Fruit fly (Drosophila melanogaster) whole organism, pupa: ENCODE results near the gene CG13075.

ENCODE experiments used
- CG10348 ChIP-seq: fragments of 200-800 bp; sonication (Bioruptor generic); IDR thresholded peaks from 2 replicates; pipeline ENCODE4 v1.3.6; 2022; ENCODE audit warnings: missing biosample characterization, missing genetic modification characterization
- CG12605 ChIP-seq: fragments of 200-800 bp; sonication (Bioruptor generic); IDR thresholded peaks from 2 replicates; pipeline ENCODE4 v1.3.6; 2022; ENCODE audit warnings: missing biosample characterization, missing genetic modification characterization
- CG13204 ChIP-seq: fragments of 200-800 bp; sonication (Bioruptor generic); optimal IDR thresholded peaks from 2 replicates; lab custom pipeline; 2018; ENCODE audit warnings: missing biosample characterization, mild to moderate bottlenecking, missing genetic modification characterization, moderate library complexity
- CG14655 ChIP-seq: fragments of 200-800 bp; sonication (Bioruptor generic); optimal IDR thresholded peaks from 3 replicates; lab custom pipeline; 2017; ENCODE audit warnings: mild to moderate bottlenecking, missing biosample characterization, missing genetic modification reagents, missing genetic modification characterization
- CG15710 ChIP-seq: fragments of 200-800 bp; sonication (Bioruptor generic); optimal IDR thresholded peaks from 2 replicates; lab custom pipeline; 2018; ENCODE audit warnings: missing biosample characterization, mild to moderate bottlenecking, missing genetic modification characterization, moderate library complexity
- CG17806 ChIP-seq: fragments of 200-800 bp; sonication (Bioruptor generic); optimal IDR thresholded peaks from 2 replicates; lab custom pipeline; 2018; ENCODE audit warnings: missing biosample characterization, mild to moderate bottlenecking, missing genetic modification characterization, moderate library complexity
- CG32121 ChIP-seq: fragments of 200-800 bp; sonication (Bioruptor generic); IDR thresholded peaks from 2 replicates; pipeline ENCODE4 v1.3.6; 2022; ENCODE audit warnings: missing biosample characterization, missing genetic modification characterization
- CG34367 ChIP-seq: fragments of 200-800 bp; sonication (Bioruptor generic); optimal IDR thresholded peaks from 2 replicates; lab custom pipeline; 2018; ENCODE audit warnings: missing biosample characterization, mild to moderate bottlenecking, missing genetic modification characterization
- CG4496 ChIP-seq: fragments of 200-800 bp; sonication (Bioruptor generic); IDR thresholded peaks from 3 replicates; pipeline ENCODE4 v1.3.6; 2022; ENCODE audit warnings: missing biosample characterization, missing genetic modification characterization
- CG8159 ChIP-seq: fragments of 200-800 bp; sonication (Bioruptor generic); optimal IDR thresholded peaks from 3 replicates; lab custom pipeline; 2018; ENCODE audit warnings: missing biosample characterization, mild to moderate bottlenecking, missing genetic modification characterization, moderate library complexity
- CG8301 ChIP-seq: fragments of 200-800 bp; sonication (Bioruptor generic); optimal IDR thresholded peaks from 2 replicates; lab custom pipeline; 2018; ENCODE audit warnings: missing biosample characterization, mild to moderate bottlenecking, missing genetic modification characterization
- CG9948 ChIP-seq: fragments of 200-800 bp; sonication (Bioruptor generic); optimal IDR thresholded peaks from 2 replicates; lab custom pipeline; 2018; ENCODE audit warnings: missing biosample characterization, mild to moderate bottlenecking, missing genetic modification characterization, moderate library complexity
- D1 ChIP-seq: fragments of 200-800 bp; sonication (Bioruptor generic); optimal IDR thresholded peaks from 2 replicates; lab custom pipeline; 2018; ENCODE audit warnings: missing biosample characterization, mild to moderate bottlenecking, missing genetic modification characterization, moderate library complexity
- EcR ChIP-seq: fragments of 200-800 bp; sonication (Bioruptor generic); optimal IDR thresholded peaks from 3 replicates; lab custom pipeline; 2019; ENCODE audit warnings: missing biosample characterization, missing genetic modification characterization, mild to moderate bottlenecking, moderate library complexity, missing genetic modification reagents
- Ets98B ChIP-seq: fragments of 200-800 bp; sonication (Bioruptor generic); IDR thresholded peaks from 2 replicates; pipeline ENCODE4 v1.3.6; 2022; ENCODE audit warnings: missing biosample characterization, missing genetic modification characterization
- Pif1A ChIP-seq: fragments of 200-800 bp; sonication (Bioruptor generic); optimal IDR thresholded peaks from 3 replicates; lab custom pipeline; 2016; ENCODE audit warnings: missing biosample characterization, missing genetic modification characterization
- Pif1B ChIP-seq: fragments of 200-800 bp; sonication (Bioruptor generic); optimal IDR thresholded peaks from 3 replicates; lab custom pipeline; 2016; ENCODE audit warnings: missing biosample characterization, missing genetic modification characterization
- Snoo ChIP-seq: fragments of 200-800 bp; sonication (Bioruptor generic); optimal IDR thresholded peaks from 3 replicates; lab custom pipeline; 2017; ENCODE audit warnings: missing biosample characterization, mild to moderate bottlenecking, missing genetic modification characterization, inconsistent platforms
- fd96Ca ChIP-seq: fragments of 200-800 bp; sonication (Bioruptor generic); IDR thresholded peaks from 3 replicates; pipeline ENCODE4 v1.3.6; 2022; ENCODE audit warnings: missing biosample characterization, missing genetic modification characterization
- gl ChIP-seq: fragments of 200-800 bp; sonication (Bioruptor generic); optimal IDR thresholded peaks from 2 replicates; lab custom pipeline; 2018; ENCODE audit warnings: missing biosample characterization, mild to moderate bottlenecking, missing genetic modification characterization
- rn ChIP-seq: fragments of 200-800 bp; sonication (Bioruptor generic); IDR thresholded peaks from 2 replicates; pipeline ENCODE4 v1.3.6; 2022; ENCODE audit warnings: missing biosample characterization, missing genetic modification characterization

Gene CG13075

DNA sequence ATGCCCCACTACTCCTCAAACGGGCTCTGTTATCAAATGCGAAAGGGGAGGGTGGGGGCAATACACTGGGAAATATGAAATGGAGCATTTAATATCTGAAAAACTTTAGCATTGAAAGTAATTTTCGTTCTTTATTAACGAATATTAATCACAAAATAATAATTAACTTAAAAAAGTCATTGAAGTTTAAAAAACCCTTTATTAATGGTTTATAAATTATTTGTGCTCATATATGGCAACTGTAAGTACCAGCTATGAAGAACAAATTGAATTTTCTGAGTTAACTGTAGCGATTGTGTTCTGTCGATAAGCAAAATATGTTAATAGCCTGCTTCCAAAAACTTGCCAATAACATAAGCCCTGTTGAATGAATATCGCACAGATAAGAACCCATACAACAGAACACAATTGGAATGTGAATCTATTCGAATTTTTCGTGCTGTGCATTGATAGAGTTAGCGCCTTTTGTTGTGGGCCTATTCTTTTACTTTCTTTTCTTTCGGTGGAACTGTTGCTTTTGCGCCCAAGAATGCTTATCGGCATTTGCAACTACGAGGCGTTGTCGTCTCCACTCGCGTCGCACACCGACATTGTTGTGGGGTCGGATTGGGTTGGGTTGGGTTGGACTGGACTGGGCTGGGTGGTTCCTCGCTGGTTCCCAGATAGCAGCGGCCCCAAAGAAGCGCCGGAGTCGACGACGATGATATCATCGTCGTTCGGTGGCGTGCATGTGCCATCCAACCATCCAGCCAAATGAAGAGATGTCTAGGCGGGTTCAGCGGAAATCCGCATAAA is 22.8 kb upstream of the CG13075 start:
- TF ChIP-seq Ets98B (GFP tag; lab: Robert Waterston, UW), result no peak; the same call in 1 of the 2 replicates
- peak; percentile 80 for TF ChIP-seq CG14655 (GFP tag; lab: Kevin White, UChicago)
- TF ChIP-seq CG17806 (tag; lab: Kevin White, UChicago), result no peak
- no peak for TF ChIP-seq CG12605
- peak; percentile 31; the same call in 1 of the 2 replicates for TF ChIP-seq CG32121
- TF ChIP-seq gl (tag; lab: Kevin White, UChicago), result no peak
- TF ChIP-seq EcR, result peak; percentile 36
- TF ChIP-seq CG10348 (GFP tag; lab: Robert Waterston, UW), result no peak
- no peak for TF ChIP-seq fd96Ca (GFP tag; lab: Robert Waterston, UW)
- no peak for TF ChIP-seq CG15710 (tag; lab: Kevin White, UChicago)
- TF ChIP-seq CG9948, result no peak
- no peak for TF ChIP-seq Snoo (tag; lab: Kevin White, UChicago)
- no peak; the same call in 2 of the 3 replicates for TF ChIP-seq CG4496 (GFP tag; lab: Robert Waterston, UW)
- no peak for TF ChIP-seq Pif1A
- TF ChIP-seq CG34367 (tag; lab: Kevin White, UChicago), result no peak
- peak; percentile 61 for TF ChIP-seq CG8301 (tag; lab: Kevin White, UChicago)
- TF ChIP-seq CG13204 (GFP tag; lab: Kevin White, UChicago), result no peak
- no peak for TF ChIP-seq D1 (tag; lab: Kevin White, UChicago)
- TF ChIP-seq CG8159 (tag; lab: Kevin White, UChicago), result no peak
- TF ChIP-seq Pif1B, result no peak
- TF ChIP-seq rn, result no peak

DNA sequence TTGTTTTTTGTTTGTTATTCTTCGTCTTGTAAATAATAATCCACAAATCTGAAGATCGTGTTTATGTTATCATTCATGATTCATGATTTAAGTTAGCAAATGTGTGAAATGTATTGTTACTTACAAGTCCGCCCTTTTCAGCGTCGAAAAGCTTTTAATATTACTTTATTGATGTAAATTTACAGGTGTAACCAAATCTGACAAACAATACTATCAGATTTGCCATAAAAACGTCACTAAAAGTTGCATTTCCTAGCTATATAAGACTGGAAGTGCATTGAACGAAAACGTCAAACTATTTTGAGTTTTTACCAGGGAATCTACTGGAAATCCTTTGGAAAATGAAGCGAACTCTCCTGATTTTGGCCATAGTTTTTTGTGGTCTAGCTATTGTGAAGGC is 1.5 kb upstream of the CG13075 start, which contains the start of gene CG33258:
CG33258 (plus strand) TSS at position 301 of the 400 bp plus-strand sequence.
- TF ChIP-seq gl (tag; lab: Kevin White, UChicago) (no peak), CG12605 (no peak), Pif1A (no peak), Pif1B (no peak), CG8159 (tag; lab: Kevin White, UChicago) (no peak), Snoo (tag; lab: Kevin White, UChicago) (no peak), CG8301 (tag; lab: Kevin White, UChicago) (no peak)

- no peak for TF ChIP-seq CG14655 (GFP tag; lab: Kevin White, UChicago)
- TF ChIP-seq CG10348 (GFP tag; lab: Robert Waterston, UW), result no peak
- peak; percentile 47 for TF ChIP-seq Snoo (tag; lab: Kevin White, UChicago)
- TF ChIP-seq D1 (tag; lab: Kevin White, UChicago), result no peak
- TF ChIP-seq Ets98B (GFP tag; lab: Robert Waterston, UW), result no peak; the same call in 1 of the 2 replicates
- TF ChIP-seq CG17806 (tag; lab: Kevin White, UChicago), result no peak
- no peak; the same call in 2 of the 3 replicates for TF ChIP-seq CG4496 (GFP tag; lab: Robert Waterston, UW)
- no peak for TF ChIP-seq fd96Ca (GFP tag; lab: Robert Waterston, UW)
- TF ChIP-seq CG9948, result peak; percentile 46
- TF ChIP-seq CG8159 (tag; lab: Kevin White, UChicago), result no peak
- peak; percentile 54; the same call in 1 of the 2 replicates for TF ChIP-seq CG32121
- no peak for TF ChIP-seq Pif1A
- no peak for TF ChIP-seq CG34367 (tag; lab: Kevin White, UChicago)
- no peak for TF ChIP-seq CG15710 (tag; lab: Kevin White, UChicago)
- TF ChIP-seq gl (tag; lab: Kevin White, UChicago), result no peak
- no peak for TF ChIP-seq CG8301 (tag; lab: Kevin White, UChicago)
- TF ChIP-seq CG13204 (GFP tag; lab: Kevin White, UChicago), result no peak
- no peak for TF ChIP-seq Pif1B
- no peak for TF ChIP-seq rn
- 0 out of 2 replicates have a peak, but pooled peaks have one; percentile 36 for TF ChIP-seq CG12605
- no peak for TF ChIP-seq EcR
Observed at dm6 chr3L:16087323-16087816, 3.6 kb downstream of the CG13075 start, which contains the start of gene Tasp1. Tasp1 (minus strand) TSS chr3L:16087525.

- TF ChIP-seq CG14655 (GFP tag; lab: Kevin White, UChicago) (no peak), CG34367 (tag; lab: Kevin White, UChicago) (no peak), fd96Ca (GFP tag; lab: Robert Waterston, UW) (no peak), CG17806 (tag; lab: Kevin White, UChicago) (no peak), CG15710 (tag; lab: Kevin White, UChicago) (no peak), CG4496 (GFP tag; lab: Robert Waterston, UW) (no peak), gl (tag; lab: Kevin White, UChicago) (no peak), rn (no peak), Pif1B (no peak), Ets98B (GFP tag; lab: Robert Waterston, UW) (no peak), CG12605 (no peak), CG32121 (no peak), CG13204 (GFP tag; lab: Kevin White, UChicago) (no peak), CG10348 (GFP tag; lab: Robert Waterston, UW) (no peak), EcR (no peak), D1 (tag; lab: Kevin White, UChicago) (no peak), Pif1A (no peak), Snoo (tag; lab: Kevin White, UChicago) (no peak), CG8301 (tag; lab: Kevin White, UChicago) (no peak)
Observed at dm6 chr3L:16090330-16090803, 6.6 kb downstream of the CG13075 start, which contains the start of the genes CG5235 and ClC-c. CG5235 (minus strand) TSS chr3L:16090392. ClC-c (plus strand) TSS chr3L:16090454.

dm6 chr3L:16097393-16097884 is 13.6 kb downstream of the CG13075 start, which contains the start of the genes CG13074 and ATPsynbetaL:
CG13074 (minus strand) TSS chr3L:16097493.
ATPsynbetaL (plus strand) TSS chr3L:16097834.
- no peak for TF ChIP-seq CG12605
- TF ChIP-seq gl (tag; lab: Kevin White, UChicago), result no peak
